Worm (Caenorhabditis elegans) whole organism, L4 larva: ENCODE results near the gene F11D11.3.

ENCODE experiments used
- duxl-1 ChIP-seq: sonication (generic microtip); optimal IDR thresholded peaks from 2 replicates; lab custom pipeline; 2016; ENCODE audit warnings: mild to moderate bottlenecking, missing genetic modification characterization, moderate library complexity, missing compliant biosample characterization; ENCODE audit not compliant: poor library complexity
- dve-1 ChIP-seq: sonication (generic microtip); optimal IDR thresholded peaks from 2 replicates; lab custom pipeline; 2017; ENCODE audit warnings: antibody characterized with exemption, mild to moderate bottlenecking, missing genetic modification characterization, missing compliant biosample characterization; ENCODE audit not compliant: insufficient read depth
- lin-13 ChIP-seq: fragments of 150-350 bp; optimal IDR thresholded peaks from 2 replicates; lab custom pipeline; 2014; ENCODE audit warnings: missing biosample characterization, missing genetic modification reagents, missing genetic modification characterization
- mdl-1 ChIP-seq, 2 experiments: fragments of 150-350 bp in 1 of 2; sonication (generic microtip) in 1 of 2; optimal IDR thresholded peaks; 2 replicates each; lab custom pipeline; 2014 to 2017; ENCODE audit warnings: missing biosample characterization in 2 of 2, missing genetic modification characterization in 2 of 2
- mxl-2 ChIP-seq: fragments of 200-800 bp; sonication (Bioruptor generic); conservative IDR thresholded peaks from 2 replicates; pipeline ENCODE4 v1.3.6; 2022; ENCODE audit warnings: missing genetic modification reagents, missing genetic modification characterization, missing compliant biosample characterization
- zag-1 ChIP-seq: fragments of 150-350 bp; optimal IDR thresholded peaks from 2 replicates; lab custom pipeline; 2014; ENCODE audit warnings: missing biosample characterization, missing genetic modification characterization

ce11 chrV:18733942-18734341 lies 26.1 kb downstream of the F11D11.3 start:
- TF ChIP-seq lin-13 (GFP tag; lab: Kevin White, UChicago), result no peak
- TF ChIP-seq mdl-1 (tag; optimal IDR thresholded peaks at IDR 0.05; lab: Kevin White, UChicago), result no peak
- no peak for TF ChIP-seq dve-1
- TF ChIP-seq duxl-1 (tag; lab: Kevin White, UChicago), result no peak
- TF ChIP-seq zag-1 (tag; lab: Kevin White, UChicago), result no peak
- no peak for TF ChIP-seq mxl-2 (GFP tag; lab: Robert Waterston, UW)
